Worm (Caenorhabditis elegans): Measurements from ENCODE around the gene ZK673.4.

The ZK673.4 gene

DNA sequence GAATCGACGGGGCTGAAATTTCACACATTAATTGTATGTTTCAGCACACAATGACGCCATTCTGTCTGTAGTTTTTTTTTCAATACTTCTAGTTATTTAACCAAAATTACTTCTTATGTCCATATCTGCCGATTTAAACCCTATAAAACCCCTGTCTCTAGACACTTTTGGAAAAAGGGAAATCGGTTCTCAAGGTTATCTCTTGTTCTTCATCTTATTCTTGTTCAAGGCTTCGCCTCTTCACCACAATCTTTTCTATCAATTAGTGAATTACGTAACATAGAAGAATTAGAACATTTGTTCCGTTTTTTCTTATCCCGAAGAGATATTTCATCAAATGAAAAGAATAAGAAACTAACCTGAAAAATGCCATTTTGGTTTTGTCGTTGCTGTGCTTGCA lies 48.0 kb downstream of the ZK673.4 start:
- TF ChIP-seq aha-1 (tag): no peak
- peak; percentile 19 for TF ChIP-seq nhr-28 (tag; optimal IDR thresholded peaks at IDR 0.05)
- TF ChIP-seq daf-8 (GFP tag; IDR thresholded peaks at IDR 0.05): no peak
- TF ChIP-seq unc-62 (GFP tag; optimal IDR thresholded peaks at IDR 0.05 in 1 of 2): peak in 1 of 2 experiments; percentile 54
- no peak for TF ChIP-seq unc-62 (tag; optimal IDR thresholded peaks at IDR 0.05)
- no peak for TF ChIP-seq nhr-111 (GFP tag; optimal IDR thresholded peaks at IDR 0.05)
- TF ChIP-seq mep-1 (tag; optimal IDR thresholded peaks at IDR 0.05): peak; percentile 5
- peak; percentile 8 for TF ChIP-seq duxl-1 (tag; optimal IDR thresholded peaks at IDR 0.05; ENCODE audit: poor library complexity)

DNA sequence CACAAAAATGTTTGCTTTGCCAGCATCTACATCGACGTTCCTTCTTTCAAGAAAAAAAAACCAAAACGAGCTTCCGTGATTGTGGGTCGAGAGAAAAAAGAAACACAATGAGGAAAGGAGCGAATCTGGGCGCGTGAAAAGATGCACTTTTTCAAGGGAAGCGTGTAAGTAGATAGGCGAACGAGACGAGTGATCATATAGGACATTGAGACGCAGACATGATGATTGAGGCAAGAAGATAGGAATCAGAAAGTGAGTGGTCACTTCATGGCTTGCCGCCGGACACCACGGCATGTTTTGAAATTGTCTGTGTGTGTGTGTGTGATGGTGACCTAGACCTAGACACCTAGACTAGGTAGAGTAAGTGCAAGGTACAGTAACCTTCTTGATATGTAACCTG lies 48.9 kb downstream of the ZK673.4 start:
- TF ChIP-seq ztf-11 (tag; optimal IDR thresholded peaks at IDR 0.05): no peak
- TF ChIP-seq daf-16 (GFP tag; optimal IDR thresholded peaks at IDR 0.05): no peak
- peak; percentile 10 for TF ChIP-seq daf-16 (tag; optimal IDR thresholded peaks at IDR 0.05)
- no peak for TF ChIP-seq egl-27 (tag; optimal IDR thresholded peaks at IDR 0.05)
- TF ChIP-seq mep-1 (tag; optimal IDR thresholded peaks at IDR 0.05): peak; percentile 53
- peak; percentile 76 for TF ChIP-seq hlh-11 (tag; optimal IDR thresholded peaks at IDR 0.05)
- peak; percentile 0 for TF ChIP-seq fkh-10 (GFP tag; optimal IDR thresholded peaks at IDR 0.05)
- TF ChIP-seq nhr-11 (tag; optimal IDR thresholded peaks at IDR 0.05): peak; percentile 79
- TF ChIP-seq mdt-29 (GFP tag; IDR thresholded peaks at IDR 0.05): no peak
- TF ChIP-seq nhr-77 (tag; optimal IDR thresholded peaks at IDR 0.05): peak; percentile 25
- TF ChIP-seq hlh-30 (tag; optimal IDR thresholded peaks at IDR 0.05; ENCODE audit: insufficient read depth): peak; percentile 87
- peak; percentile 64 for TF ChIP-seq nhr-28 (tag; optimal IDR thresholded peaks at IDR 0.05)
- TF ChIP-seq mes-2 (tag; optimal IDR thresholded peaks at IDR 0.05; ENCODE audit: poor library complexity, severe bottlenecking): peak; percentile 54
- TF ChIP-seq nhr-48 (tag; optimal IDR thresholded peaks at IDR 0.05): peak; percentile 29
- 0 out of 2 replicates have a peak, but pooled peaks have one; percentile 37 for TF ChIP-seq dmd-8 (GFP tag; IDR thresholded peaks at IDR 0.05)
- peak in 1 of 2 experiments; percentile 75 for TF ChIP-seq unc-62 (GFP tag; optimal IDR thresholded peaks at IDR 0.05 in 1 of 2)
- no peak for TF ChIP-seq unc-62 (tag; optimal IDR thresholded peaks at IDR 0.05)
- peak; percentile 77 for TF ChIP-seq nhr-25 (tag; optimal IDR thresholded peaks at IDR 0.05; ENCODE audit: borderline replicate concordance, insufficient read depth)
- TF ChIP-seq ZK337.2 (GFP tag; IDR thresholded peaks at IDR 0.05): no peak
- TF ChIP-seq zip-11 (GFP tag; IDR thresholded peaks at IDR 0.05): no peak
- peak in 1 of 2 experiments; percentile 86 for TF ChIP-seq mdl-1 (tag; optimal IDR thresholded peaks at IDR 0.05)
- TF ChIP-seq mxl-3 (GFP tag; optimal IDR thresholded peaks at IDR 0.05): peak; percentile 91
- peak; percentile 50; the same call in 1 of the 2 replicates for TF ChIP-seq hmg-1.1 (GFP tag; IDR thresholded peaks at IDR 0.05)
- TF ChIP-seq hif-1 (tag; optimal IDR thresholded peaks at IDR 0.05): peak in 1 of 2 experiments; percentile 38
- TF ChIP-seq rbr-2 (tag; optimal IDR thresholded peaks at IDR 0.05): peak; percentile 33
- TF ChIP-seq nhr-42 (GFP tag; IDR thresholded peaks at IDR 0.05): 0 out of 2 replicates have a peak, but pooled peaks have one; percentile 5
- TF ChIP-seq duxl-1 (tag; optimal IDR thresholded peaks at IDR 0.05; ENCODE audit: poor library complexity): peak; percentile 36
- TF ChIP-seq T26A8.4 (GFP tag; IDR thresholded peaks at IDR 0.05): no peak; the same call in 1 of the 2 replicates
- peak; percentile 92 for TF ChIP-seq aha-1 (tag)
- no peak for TF ChIP-seq dmd-6 (GFP tag; IDR thresholded peaks at IDR 0.05)
- TF ChIP-seq lsy-2 (tag; optimal IDR thresholded peaks at IDR 0.05): peak; percentile 44 to 52

DNA sequence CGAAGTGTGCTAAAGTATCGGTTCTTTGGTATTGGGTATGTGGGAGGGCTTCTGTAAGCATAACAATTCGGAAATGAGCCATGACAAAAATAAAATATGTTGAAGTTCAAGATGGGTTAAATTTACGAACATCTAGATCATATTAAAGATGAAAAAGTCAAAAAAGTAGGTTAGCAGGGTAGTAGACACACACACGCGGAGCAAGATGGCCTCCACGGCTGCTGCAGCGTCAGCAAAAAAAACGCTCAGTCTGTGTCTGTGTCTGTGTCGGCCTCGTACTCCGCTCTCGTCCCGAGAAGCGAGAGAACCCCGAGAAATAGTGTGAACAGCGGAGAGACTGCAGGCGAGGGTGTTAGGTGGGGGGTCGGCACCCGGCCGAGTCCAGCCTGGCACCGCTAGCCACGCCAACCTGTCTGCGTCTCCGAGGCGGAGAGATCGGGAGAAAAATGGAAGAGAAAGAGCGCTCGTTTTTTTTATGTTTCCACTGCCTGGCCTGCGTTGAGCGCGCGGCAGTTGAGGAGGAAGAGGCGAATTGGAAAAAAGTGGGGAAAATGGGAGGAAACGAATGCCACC lies 49.9 kb downstream of the ZK673.4 start, which contains the start of gene myrf-1:
Gene myrf-1, minus strand, starts transcription at position 51 of the 573 bp plus-strand sequence.
- TF ChIP-seq Y105C5A.15 (GFP tag; IDR thresholded peaks at IDR 0.05) (no peak), nhr-10 (tag; optimal IDR thresholded peaks at IDR 0.05) (no peak), zfp-2 (tag; optimal IDR thresholded peaks at IDR 0.05) (peak; percentile 10), attf-4 (tag; optimal IDR thresholded peaks at IDR 0.05) (no peak), dmd-8 (GFP tag; IDR thresholded peaks at IDR 0.05) (0 out of 2 replicates have a peak, but pooled peaks have one; percentile 44), tag-97 (GFP tag; IDR thresholded peaks at IDR 0.05) (no peak), Y75B8A.6 (GFP tag; IDR thresholded peaks at IDR 0.05) (no peak), pha-4 (GFP tag; IDR thresholded peaks at IDR 0.05) (peak; percentile 85), pha-4 (tag; optimal IDR thresholded peaks at IDR 0.05) (peak; percentile 32), Y48G9A.11 (GFP tag; IDR thresholded peaks at IDR 0.05) (no peak), ceh-82 (tag; optimal IDR thresholded peaks at IDR 0.05) (no peak), dmd-9 (GFP tag; IDR thresholded peaks at IDR 0.05) (0 out of 2 replicates have a peak, but pooled peaks have one; percentile 31), nhr-42 (GFP tag; IDR thresholded peaks at IDR 0.05) (peak; percentile 69; the same call in 1 of the 2 replicates), Y5F2A.4 (GFP tag; optimal IDR thresholded peaks at IDR 0.05) (no peak), set-16 (GFP tag; IDR thresholded peaks at IDR 0.05) (peak; percentile 100), jun-1 (tag; optimal IDR thresholded peaks at IDR 0.05) (peak; percentile 58), dpl-1 (GFP tag; optimal IDR thresholded peaks at IDR 0.05) (peak; percentile 49)
